Fruit fly (Drosophila melanogaster) whole organism, embryonic: ENCODE measurements around the gene CG9133.

Source experiments
- BtbVII ChIP-seq: fragments of 200-800 bp; sonication (Bioruptor generic); optimal IDR thresholded peaks from 3 replicates; lab custom pipeline; 2017; ENCODE audit warnings: missing biosample characterization, mild to moderate bottlenecking, missing genetic modification characterization
- CG10209 ChIP-seq: fragments of 200-800 bp; sonication (Bioruptor generic); optimal IDR thresholded peaks from 3 replicates; lab custom pipeline; 2017; ENCODE audit warnings: missing biosample characterization, mild to moderate bottlenecking, missing genetic modification characterization, missing genetic modification reagents
- CG10543 ChIP-seq: fragments of 200-800 bp; sonication (Bioruptor generic); optimal IDR thresholded peaks from 3 replicates; lab custom pipeline; 2017; ENCODE audit warnings: missing biosample characterization, mild to moderate bottlenecking, missing genetic modification characterization, moderate library complexity
- CG10565 ChIP-seq: fragments of 200-800 bp; sonication (Bioruptor generic); optimal IDR thresholded peaks from 3 replicates; lab custom pipeline; 2016; ENCODE audit warnings: missing biosample characterization, mild to moderate bottlenecking, missing genetic modification characterization
- CG10654 ChIP-seq: fragments of 200-800 bp; sonication (Bioruptor generic); optimal IDR thresholded peaks from 2 replicates; lab custom pipeline; 2016; ENCODE audit warnings: missing biosample characterization, missing genetic modification characterization
- CG11085 ChIP-seq: fragments of 200-800 bp; sonication (Bioruptor generic); IDR thresholded peaks from 2 replicates; pipeline ENCODE4 v1.3.6; 2022; ENCODE audit warnings: missing biosample characterization, missing genetic modification characterization
- CG12769 ChIP-seq: fragments of 200-800 bp; sonication (Bioruptor generic); optimal IDR thresholded peaks from 2 replicates; lab custom pipeline; 2019; ENCODE audit warnings: missing biosample characterization, mild to moderate bottlenecking, missing genetic modification characterization, moderate library complexity
- CG13424 ChIP-seq: fragments of 200-800 bp; sonication (Bioruptor generic); optimal IDR thresholded peaks from 2 replicates; lab custom pipeline; 2019; ENCODE audit warnings: missing biosample characterization, mild to moderate bottlenecking, missing genetic modification characterization, moderate library complexity
- CG13624 ChIP-seq: fragments of 200-800 bp; sonication (Bioruptor generic); optimal IDR thresholded peaks from 2 replicates; lab custom pipeline; 2016; ENCODE audit warnings: missing biosample characterization, missing genetic modification characterization
- CG14014 ChIP-seq: fragments of 200-800 bp; sonication (Bioruptor generic); IDR thresholded peaks from 2 replicates; pipeline ENCODE4 v1.3.6; 2022; ENCODE audit warnings: missing biosample characterization, missing genetic modification characterization
- CG14667 ChIP-seq: fragments of 200-800 bp; sonication (Bioruptor generic); IDR thresholded peaks from 2 replicates; pipeline ENCODE4 v1.3.6; 2022; ENCODE audit warnings: missing biosample characterization, missing genetic modification characterization
- CG1603 ChIP-seq: fragments of 200-800 bp; sonication (Bioruptor generic); optimal IDR thresholded peaks from 2 replicates; lab custom pipeline; 2019; ENCODE audit warnings: missing biosample characterization, mild to moderate bottlenecking, missing genetic modification characterization, moderate library complexity
- CG16779 ChIP-seq: fragments of 200-800 bp; sonication (Bioruptor generic); IDR thresholded peaks from 2 replicates; pipeline ENCODE4 v1.3.6; 2022; ENCODE audit warnings: missing biosample characterization, missing genetic modification characterization
- CG17359 ChIP-seq: fragments of 200-800 bp; sonication (Bioruptor generic); optimal IDR thresholded peaks from 3 replicates; lab custom pipeline; 2018; ENCODE audit warnings: missing biosample characterization, mild to moderate bottlenecking, missing genetic modification characterization, moderate library complexity
- CG17912 ChIP-seq: fragments of 200-800 bp; sonication (Bioruptor generic); optimal IDR thresholded peaks from 2 replicates; lab custom pipeline; 2018; ENCODE audit warnings: missing biosample characterization, mild to moderate bottlenecking, missing genetic modification characterization
- CG1792 ChIP-seq: fragments of 200-800 bp; sonication (Bioruptor generic); optimal IDR thresholded peaks from 2 replicates; lab custom pipeline; 2016; ENCODE audit warnings: missing biosample characterization, missing genetic modification characterization
- CG18619 ChIP-seq: fragments of 200-800 bp; sonication (Bioruptor generic); optimal IDR thresholded peaks from 3 replicates; lab custom pipeline; 2017; ENCODE audit warnings: missing biosample characterization, mild to moderate bottlenecking, missing genetic modification characterization
- CG2120 ChIP-seq: fragments of 200-800 bp; sonication (Bioruptor generic); optimal IDR thresholded peaks from 3 replicates; lab custom pipeline; 2016; ENCODE audit warnings: missing biosample characterization, missing genetic modification characterization
- CG2678 ChIP-seq: fragments of 200-800 bp; sonication (Bioruptor generic); optimal IDR thresholded peaks from 3 replicates; lab custom pipeline; 2019; ENCODE audit warnings: missing biosample characterization, mild to moderate bottlenecking, missing genetic modification characterization, moderate library complexity
- CG30403 ChIP-seq: fragments of 200-800 bp; sonication (Bioruptor generic); optimal IDR thresholded peaks from 3 replicates; lab custom pipeline; 2016; ENCODE audit warnings: missing biosample characterization, missing genetic modification characterization
- CG4424 ChIP-seq: fragments of 200-800 bp; sonication (Bioruptor generic); optimal IDR thresholded peaks from 3 replicates; lab custom pipeline; 2016; ENCODE audit warnings: missing biosample characterization, missing genetic modification characterization
- CG6175 ChIP-seq: fragments of 200-800 bp; sonication (Bioruptor generic); IDR thresholded peaks from 3 replicates; pipeline ENCODE4 v1.3.6; 2022; ENCODE audit warnings: missing biosample characterization, missing genetic modification characterization
- D19B ChIP-seq: fragments of 200-800 bp; sonication (Bioruptor generic); optimal IDR thresholded peaks from 2 replicates; lab custom pipeline; 2017; ENCODE audit warnings: missing biosample characterization, mild to moderate bottlenecking, missing genetic modification characterization
- Dad ChIP-seq: fragments of 200-800 bp; sonication (Bioruptor generic); optimal IDR thresholded peaks from 3 replicates; lab custom pipeline; 2016; ENCODE audit warnings: missing biosample characterization, missing genetic modification characterization
- Deaf1 ChIP-seq: fragments of 200-800 bp; optimal IDR thresholded peaks from 3 replicates; lab custom pipeline; 2019; ENCODE audit warnings: missing biosample characterization, mild to moderate bottlenecking, missing genetic modification characterization, moderate library complexity
- Fer3 ChIP-seq: fragments of 200-800 bp; sonication (Bioruptor generic); optimal IDR thresholded peaks from 2 replicates; lab custom pipeline; 2018; ENCODE audit warnings: missing biosample characterization, mild to moderate bottlenecking, missing genetic modification characterization, moderate library complexity
- GATAe ChIP-seq: fragments of 200-800 bp; sonication (Bioruptor generic); conservative IDR thresholded peaks from 2 replicates; pipeline ENCODE4 v1.3.6; 2022; ENCODE audit warnings: missing biosample characterization, missing genetic modification characterization
- Trl ChIP-seq, 3 experiments: fragments of >200 bp in 2 of 3; fragments of 200-800 bp in 1 of 3; sonication (Bioruptor generic) in 1 of 3; optimal IDR thresholded peaks; 2 replicates in 1 of 3; 3 replicates in 2 of 3; lab custom pipeline; 2016 to 2017; ENCODE audit warnings: missing biosample characterization in 1 of 3, missing genetic modification characterization in 1 of 3
- chm ChIP-seq: fragments of 200-800 bp; sonication (Bioruptor generic); IDR thresholded peaks from 2 replicates; pipeline ENCODE4 v1.3.6; 2022; ENCODE audit warnings: missing biosample characterization, missing genetic modification characterization
- crol ChIP-seq: fragments of 200-800 bp; sonication (Bioruptor generic); IDR thresholded peaks from 2 replicates; pipeline ENCODE4 v1.3.6; 2022; ENCODE audit warnings: missing biosample characterization, missing genetic modification characterization
- en ChIP-seq: fragments of 200-800 bp; sonication (Bioruptor generic); optimal IDR thresholded peaks from 2 replicates; lab custom pipeline; 2016; ENCODE audit warnings: missing biosample characterization, missing genetic modification characterization
- esg ChIP-seq: fragments of 200-800 bp; sonication (Bioruptor generic); conservative IDR thresholded peaks from 2 replicates; pipeline ENCODE4 v1.3.6; 2022; ENCODE audit warnings: missing biosample characterization, missing genetic modification characterization
- gcm ChIP-seq: fragments of 200-800 bp; sonication (Bioruptor generic); optimal IDR thresholded peaks from 2 replicates; lab custom pipeline; 2019; ENCODE audit warnings: missing biosample characterization, mild to moderate bottlenecking, missing genetic modification characterization, moderate library complexity
- gro ChIP-seq: fragments of 200-800 bp; sonication (Bioruptor generic); optimal IDR thresholded peaks from 2 replicates; lab custom pipeline; 2016; ENCODE audit warnings: missing biosample characterization, missing genetic modification characterization
- h ChIP-seq: fragments of >200 bp; optimal IDR thresholded peaks from 2 replicates; lab custom pipeline; 2017
- ken ChIP-seq: fragments of 200-800 bp; sonication (Bioruptor generic); IDR thresholded peaks from 3 replicates; pipeline ENCODE4 v1.3.6; 2022; ENCODE audit warnings: missing biosample characterization, missing genetic modification characterization
- lmd ChIP-seq: fragments of 200-800 bp; sonication (Bioruptor generic); IDR thresholded peaks from 2 replicates; pipeline ENCODE4 v1.3.6; 2022; ENCODE audit warnings: missing biosample characterization, missing genetic modification characterization
- lola ChIP-seq, 3 experiments: fragments of >200 bp in 2 of 3; fragments of 200-800 bp in 1 of 3; sonication (Bioruptor generic) in 1 of 3; optimal IDR thresholded peaks; 2 replicates each; lab custom pipeline; 2017 to 2019; ENCODE audit warnings: missing biosample characterization in 3 of 3, missing genetic modification characterization in 3 of 3, mild to moderate bottlenecking in 1 of 3, moderate library complexity in 1 of 3
- pan ChIP-seq, 4 experiments: fragments of >200 bp in 3 of 4; fragments of 200-800 bp in 1 of 4; sonication (Bioruptor generic) in 1 of 4; optimal IDR thresholded peaks in 3 of 4; IDR thresholded peaks in 1 of 4; 2 replicates each; pipeline versions ENCODE4 v1.3.6 to Lab custom; 2017 to 2022; ENCODE audit warnings: missing biosample characterization in 2 of 4, missing genetic modification characterization in 2 of 4, mixed read lengths in 1 of 4
- salm ChIP-seq: fragments of 200-800 bp; sonication (Bioruptor generic); optimal IDR thresholded peaks from 2 replicates; lab custom pipeline; 2018; ENCODE audit warnings: missing biosample characterization, mild to moderate bottlenecking, missing genetic modification characterization
- sc ChIP-seq, 3 experiments: fragments of >200 bp in 2 of 3; fragments of 200-800 bp in 1 of 3; sonication (Bioruptor generic) in 1 of 3; optimal IDR thresholded peaks; 2 replicates in 2 of 3; 3 replicates in 1 of 3; lab custom pipeline; 2017; ENCODE audit warnings: mild to moderate bottlenecking in 1 of 3, missing biosample characterization in 1 of 3, missing genetic modification characterization in 1 of 3, missing genetic modification reagents in 1 of 3
- sr ChIP-seq: fragments of 200-800 bp; sonication (Bioruptor generic); IDR thresholded peaks from 3 replicates; pipeline ENCODE4 v1.3.6; 2022; ENCODE audit warnings: missing biosample characterization, missing genetic modification characterization
- ttk ChIP-seq: fragments of 200-800 bp; sonication (Bioruptor generic); IDR thresholded peaks from 2 replicates; pipeline ENCODE4 v2.1.2; 2022; ENCODE audit warnings: missing biosample characterization, missing genetic modification characterization
- wdn ChIP-seq: fragments of 200-800 bp; sonication (Bioruptor generic); IDR thresholded peaks from 2 replicates; pipeline ENCODE4 v1.3.6; 2022; ENCODE audit warnings: missing biosample characterization, missing genetic modification characterization
- wor ChIP-seq: fragments of 200-800 bp; sonication (Bioruptor generic); IDR thresholded peaks from 2 replicates; pipeline ENCODE4 v1.3.6; 2022; ENCODE audit warnings: missing biosample characterization, missing genetic modification characterization
- yki ChIP-seq: fragments of >200 bp; optimal IDR thresholded peaks from 3 replicates; lab custom pipeline; 2018
- zen ChIP-seq: fragments of 200-800 bp; sonication (Bioruptor generic); optimal IDR thresholded peaks from 3 replicates; lab custom pipeline; 2018; ENCODE audit warnings: missing biosample characterization, mild to moderate bottlenecking, missing genetic modification characterization, moderate library complexity

CG9133 gene

DNA sequence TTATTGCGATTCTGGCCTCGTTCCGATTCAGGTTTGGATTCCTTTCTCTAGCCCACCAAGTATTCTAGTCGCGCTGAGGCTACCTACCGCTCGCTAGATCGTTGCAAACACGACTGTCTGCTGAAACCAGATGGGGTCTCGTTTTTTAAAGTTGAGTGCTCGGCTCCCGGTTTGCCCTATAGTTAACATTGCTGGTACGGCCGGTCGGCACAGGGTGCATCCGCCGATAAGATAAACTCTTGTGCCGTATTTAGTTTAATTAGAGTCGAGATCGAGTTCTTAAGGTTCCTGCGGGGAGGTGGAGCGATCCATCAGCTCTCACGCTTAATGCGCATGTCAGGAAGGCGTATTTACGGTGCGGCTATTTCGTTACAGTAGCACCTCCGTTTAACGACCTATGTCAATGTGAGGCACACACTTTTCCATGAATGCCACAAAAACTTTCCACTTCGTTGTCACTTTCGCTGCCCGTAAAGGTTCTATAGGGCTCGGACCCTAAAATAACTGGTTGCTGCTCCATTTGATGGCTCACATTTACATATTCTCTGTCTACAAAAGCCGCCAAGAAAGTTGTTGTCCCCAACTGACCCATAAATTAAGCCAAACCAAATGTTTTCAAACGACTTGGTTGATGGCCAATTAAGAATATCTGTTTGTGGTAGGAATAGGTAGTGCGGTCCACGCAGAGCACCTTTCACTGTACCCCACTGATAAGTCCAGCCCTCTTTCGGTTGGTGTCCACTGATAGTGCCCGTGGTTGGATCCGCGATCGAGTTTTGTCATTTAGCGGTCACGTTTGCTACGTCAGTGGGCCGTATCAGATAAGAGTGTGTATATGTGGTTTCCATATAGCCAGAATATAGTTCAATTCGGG, 46.9 kb upstream of the CG9133 start, which contains the start of gene CG9119 (continued):
- TF ChIP-seq sc (optimal IDR thresholded peaks at IDR 0.05; lab: Kevin White, UChicago) = no peak
- peak; percentile 32 for TF ChIP-seq sc (GFP tag; optimal IDR thresholded peaks at IDR 0.05; lab: Kevin White, UChicago)
- peak; percentile 85 for TF ChIP-seq CG2678 (tag; lab: Kevin White, UChicago)
- TF ChIP-seq en (GFP tag; lab: Kevin White, UChicago) = no peak
- TF ChIP-seq CG16779 = no peak
- TF ChIP-seq CG1792 = peak; percentile 34
- peak; percentile 34; the same call in 1 of the 2 replicates for TF ChIP-seq ttk (GFP tag; lab: Robert Waterston, UW)
- peak; percentile 72 for TF ChIP-seq crol
- no peak for TF ChIP-seq CG17912 (GFP tag; lab: Kevin White, UChicago)
- TF ChIP-seq Dad (GFP tag; lab: Kevin White, UChicago) = peak; percentile 22
- peak; percentile 47; the same call in 1 of the 2 replicates for TF ChIP-seq CG14667 (GFP tag; lab: Robert Waterston, UW)
- peak; percentile 41 for TF ChIP-seq GATAe (GFP tag; lab: Robert Waterston, UW)
- TF ChIP-seq zen (tag; lab: Kevin White, UChicago) = no peak
- TF ChIP-seq h (lab: Kevin White, UChicago) = no peak
- peak; percentile 84 for TF ChIP-seq CG10543 (GFP tag; lab: Kevin White, UChicago)
- TF ChIP-seq CG1603 (tag; lab: Kevin White, UChicago) = peak; percentile 59
- peak; percentile 44; the same call in 1 of the 2 replicates for TF ChIP-seq wor (GFP tag; lab: Robert Waterston, UW)
- peak; percentile 47 for TF ChIP-seq Fer3 (tag; lab: Kevin White, UChicago)
- no peak for TF ChIP-seq Trl (optimal IDR thresholded peaks at IDR 0.05; lab: Kevin White, UChicago)
- TF ChIP-seq Trl (GFP tag; optimal IDR thresholded peaks at IDR 0.05; lab: Kevin White, UChicago) = peak; percentile 55
- peak; percentile 63 for TF ChIP-seq CG18619 (GFP tag; lab: Kevin White, UChicago)
- peak; percentile 90 for TF ChIP-seq Deaf1 (tag; lab: Kevin White, UChicago)
- TF ChIP-seq CG6175 (GFP tag; lab: Robert Waterston, UW) = no peak
- TF ChIP-seq CG4424 (GFP tag; lab: Kevin White, UChicago) = peak; percentile 38
- peak; percentile 61 for TF ChIP-seq esg (GFP tag; lab: Robert Waterston, UW)
- TF ChIP-seq wdn = 0 out of 2 replicates have a peak, but pooled peaks have one; percentile 47
- TF ChIP-seq salm (tag; lab: Kevin White, UChicago) = no peak
- peak; percentile 13; the same call in 1 of the 2 replicates for TF ChIP-seq chm (GFP tag; lab: Robert Waterston, UW)
- TF ChIP-seq CG11085 (GFP tag; lab: Robert Waterston, UW) = no peak
- TF ChIP-seq ken (GFP tag; lab: Robert Waterston, UW) = no peak
- TF ChIP-seq gro (GFP tag; lab: Kevin White, UChicago) = no peak
- peak; percentile 41 for TF ChIP-seq gcm (GFP tag; lab: Kevin White, UChicago)
- peak; percentile 48 for TF ChIP-seq CG17359
- peak; percentile 63 for TF ChIP-seq CG12769 (tag; lab: Kevin White, UChicago)
- TF ChIP-seq D19B (GFP tag; lab: Kevin White, UChicago) = peak; percentile 69
- peak; percentile 55; the same call in 1 of the 2 replicates for TF ChIP-seq CG14014
- TF ChIP-seq lmd (GFP tag; lab: Robert Waterston, UW) = peak; percentile 70
- peak; percentile 71 for TF ChIP-seq CG13624 (GFP tag; lab: Kevin White, UChicago)
- peak; percentile 26 for TF ChIP-seq CG10654 (GFP tag; lab: Kevin White, UChicago)
- peak; percentile 39 for TF ChIP-seq BtbVII (GFP tag; lab: Kevin White, UChicago)
- no peak for TF ChIP-seq CG10565 (GFP tag; lab: Kevin White, UChicago)
- TF ChIP-seq sr (GFP tag; lab: Robert Waterston, UW) = no peak; the same call in 2 of the 3 replicates
- TF ChIP-seq pan (optimal IDR thresholded peaks at IDR 0.05; lab: Kevin White, UChicago) = no peak
- TF ChIP-seq pan (GFP tag; optimal IDR thresholded peaks at IDR 0.05 in 1 of 2, IDR thresholded peaks at IDR 0.05 in 1 of 2) = peak in 1 of 2 experiments; percentile 45
- TF ChIP-seq CG30403 = peak; percentile 64
- peak; percentile 65 for TF ChIP-seq CG13424 (tag; lab: Kevin White, UChicago)
- no peak for TF ChIP-seq yki (lab: Kevin White, UChicago)
- TF ChIP-seq lola (GFP tag; optimal IDR thresholded peaks at IDR 0.05; lab: Kevin White, UChicago) = peak in 1 of 3 experiments; percentile 44
- TF ChIP-seq CG10209 (GFP tag; lab: Kevin White, UChicago) = peak; percentile 74
- peak; percentile 87 for TF ChIP-seq CG2120 (GFP tag; lab: Kevin White, UChicago)
